Fruit fly (Drosophila melanogaster) whole organism, prepupa: Measurements from ENCODE around the gene Mettl4.

Experiments
- CG10669 ChIP-seq: fragments of 200-800 bp; sonication (Bioruptor generic); optimal IDR thresholded peaks from 3 replicates; lab custom pipeline; 2018; ENCODE audit warnings: missing biosample characterization, mild to moderate bottlenecking, missing genetic modification characterization, moderate library complexity
- CG1621 ChIP-seq: fragments of 200-800 bp; sonication (Bioruptor generic); optimal IDR thresholded peaks from 3 replicates; lab custom pipeline; 2018; ENCODE audit warnings: missing biosample characterization, mild to moderate bottlenecking, missing genetic modification characterization
- Ets21C ChIP-seq: fragments of 200-800 bp; sonication (Bioruptor generic); optimal IDR thresholded peaks from 3 replicates; lab custom pipeline; 2016; ENCODE audit warnings: missing biosample characterization, missing genetic modification characterization
- salr ChIP-seq, 2 experiments: fragments of 200-800 bp; sonication (Bioruptor generic); optimal IDR thresholded peaks; 3 replicates each; lab custom pipeline; 2016 to 2018; ENCODE audit warnings: missing biosample characterization in 2 of 2, missing genetic modification characterization in 2 of 2, mild to moderate bottlenecking in 1 of 2

DNA sequence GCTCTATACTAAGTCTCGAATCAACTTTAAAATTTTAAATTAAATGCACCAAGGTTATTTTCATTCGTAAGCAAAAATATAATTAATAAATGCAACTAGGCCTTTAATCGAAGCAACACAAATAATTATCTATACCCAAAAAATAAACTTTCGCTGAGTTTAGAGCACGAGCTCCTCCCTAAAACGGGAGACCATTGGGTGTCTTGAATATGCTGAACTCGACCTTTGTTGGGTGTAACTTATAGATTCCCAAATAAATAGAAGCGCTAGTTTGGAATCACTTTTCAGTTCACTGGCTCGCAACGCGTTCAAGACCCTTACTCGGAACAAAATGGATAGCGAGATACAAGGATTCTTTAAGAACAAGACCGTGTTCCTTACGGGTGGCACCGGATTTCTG, 33.3 kb downstream of the Mettl4 start, which contains the start of gene CG17560:
- TF ChIP-seq CG1621 (tag; lab: Kevin White, UChicago) (no peak), CG10669 (no peak), salr (GFP tag; optimal IDR thresholded peaks at IDR 0.05; lab: Kevin White, UChicago) (no peak), Ets21C (GFP tag; lab: Kevin White, UChicago) (no peak)
